Fruit fly (Drosophila melanogaster) whole organism, prepupa: ENCODE results near the gene CG33688.

ENCODE experiments used
- CG10669 ChIP-seq: fragments of 200-800 bp; sonication (Bioruptor generic); optimal IDR thresholded peaks from 3 replicates; lab custom pipeline; 2018; ENCODE audit warnings: missing biosample characterization, mild to moderate bottlenecking, missing genetic modification characterization, moderate library complexity
- CG11294 ChIP-seq: fragments of 200-800 bp; sonication (Bioruptor generic); IDR thresholded peaks from 2 replicates; pipeline ENCODE4 v1.3.6; 2022; ENCODE audit warnings: missing biosample characterization, missing genetic modification characterization
- CG11762 ChIP-seq: fragments of 200-800 bp; sonication (Bioruptor generic); optimal IDR thresholded peaks from 3 replicates; lab custom pipeline; 2016; ENCODE audit warnings: missing biosample characterization, missing genetic modification characterization; ENCODE audit not compliant: insufficient read depth
- CG11902 ChIP-seq: fragments of 200-800 bp; sonication (Bioruptor generic); optimal IDR thresholded peaks from 3 replicates; lab custom pipeline; 2016; ENCODE audit warnings: missing biosample characterization, missing genetic modification characterization
- CG15336 ChIP-seq: fragments of 200-800 bp; sonication (Bioruptor generic); IDR thresholded peaks from 2 replicates; pipeline ENCODE4 v1.3.6; 2022; ENCODE audit warnings: missing biosample characterization, missing genetic modification characterization
- CG1621 ChIP-seq: fragments of 200-800 bp; sonication (Bioruptor generic); optimal IDR thresholded peaks from 3 replicates; lab custom pipeline; 2018; ENCODE audit warnings: missing biosample characterization, mild to moderate bottlenecking, missing genetic modification characterization
- CG3032 ChIP-seq: fragments of 200-800 bp; optimal IDR thresholded peaks from 2 replicates; lab custom pipeline; 2019; ENCODE audit warnings: missing biosample characterization, mild to moderate bottlenecking, missing genetic modification characterization, moderate library complexity
- CG31627 ChIP-seq: fragments of 200-800 bp; sonication (Bioruptor generic); optimal IDR thresholded peaks from 3 replicates; lab custom pipeline; 2016; ENCODE audit warnings: missing biosample characterization, missing genetic modification characterization
- CG34406 ChIP-seq: fragments of 200-800 bp; sonication (Bioruptor generic); optimal IDR thresholded peaks from 3 replicates; lab custom pipeline; 2016; ENCODE audit warnings: missing biosample characterization, missing genetic modification characterization
- CG3919 ChIP-seq: fragments of 200-800 bp; sonication (Bioruptor generic); optimal IDR thresholded peaks from 3 replicates; lab custom pipeline; 2016; ENCODE audit warnings: missing biosample characterization, missing genetic modification characterization
- CG4318 ChIP-seq: fragments of 200-800 bp; sonication (Bioruptor generic); optimal IDR thresholded peaks from 3 replicates; lab custom pipeline; 2017; ENCODE audit warnings: missing biosample characterization, mild to moderate bottlenecking, missing genetic modification characterization
- CG6808 ChIP-seq: fragments of 200-800 bp; sonication (Bioruptor generic); optimal IDR thresholded peaks from 3 replicates; lab custom pipeline; 2017; ENCODE audit warnings: missing biosample characterization, missing genetic modification characterization, mild to moderate bottlenecking, moderate library complexity, missing genetic modification reagents
- CG6854 ChIP-seq: fragments of 200-800 bp; sonication (Bioruptor generic); optimal IDR thresholded peaks from 2 replicates; lab custom pipeline; 2017; ENCODE audit warnings: missing biosample characterization, mild to moderate bottlenecking, missing genetic modification characterization
- CG8119 ChIP-seq: fragments of 200-800 bp; sonication (Bioruptor generic); IDR thresholded peaks from 3 replicates; pipeline ENCODE4 v1.3.6; 2022; ENCODE audit warnings: missing biosample characterization, missing genetic modification characterization
- CG8319 ChIP-seq: fragments of 200-800 bp; sonication (Bioruptor generic); optimal IDR thresholded peaks from 3 replicates; lab custom pipeline; 2016; ENCODE audit warnings: missing biosample characterization, missing genetic modification characterization
- CG8632 ChIP-seq: fragments of 200-800 bp; sonication (Bioruptor generic); optimal IDR thresholded peaks from 3 replicates; lab custom pipeline; 2016; ENCODE audit warnings: missing biosample characterization, missing genetic modification characterization
- Eip75B ChIP-seq: fragments of 200-800 bp; sonication (Bioruptor generic); optimal IDR thresholded peaks from 3 replicates; lab custom pipeline; 2016; ENCODE audit warnings: missing biosample characterization, missing genetic modification characterization
- Eip78C ChIP-seq: fragments of 200-800 bp; sonication (Bioruptor generic); peaks from one replicate; lab custom pipeline; 2016; ENCODE audit warnings: missing biosample characterization, missing genetic modification characterization
- Eip93F ChIP-seq: fragments of 200-800 bp; sonication (Bioruptor generic); optimal IDR thresholded peaks from 2 replicates; lab custom pipeline; 2016; ENCODE audit warnings: missing biosample characterization, mild to moderate bottlenecking, missing genetic modification characterization
- Ets21C ChIP-seq: fragments of 200-800 bp; sonication (Bioruptor generic); optimal IDR thresholded peaks from 3 replicates; lab custom pipeline; 2016; ENCODE audit warnings: missing biosample characterization, missing genetic modification characterization
- Ets96B ChIP-seq: fragments of 200-800 bp; optimal IDR thresholded peaks from 2 replicates; lab custom pipeline; 2019; ENCODE audit warnings: missing biosample characterization, mild to moderate bottlenecking, missing genetic modification characterization, moderate library complexity
- Gug ChIP-seq: fragments of 200-800 bp; sonication (Bioruptor generic); IDR thresholded peaks from 2 replicates; pipeline ENCODE4 v1.3.6; 2022; ENCODE audit warnings: missing biosample characterization, missing genetic modification characterization
- Hr4 ChIP-seq: fragments of 200-800 bp; sonication (Bioruptor generic); optimal IDR thresholded peaks from 3 replicates; lab custom pipeline; 2016; ENCODE audit warnings: missing biosample characterization, missing genetic modification characterization
- Lpt ChIP-seq: fragments of 200-800 bp; sonication (Bioruptor generic); optimal IDR thresholded peaks from 3 replicates; lab custom pipeline; 2016; ENCODE audit warnings: missing biosample characterization, missing genetic modification characterization
- Met ChIP-seq: fragments of 200-800 bp; sonication (Bioruptor generic); optimal IDR thresholded peaks from 3 replicates; lab custom pipeline; 2016; ENCODE audit warnings: missing biosample characterization, missing genetic modification characterization
- OdsH ChIP-seq: fragments of 200-800 bp; sonication (Bioruptor generic); optimal IDR thresholded peaks from 3 replicates; lab custom pipeline; 2016; ENCODE audit warnings: missing biosample characterization, missing genetic modification characterization
- Smox ChIP-seq: fragments of 200-800 bp; sonication (Bioruptor generic); optimal IDR thresholded peaks from 3 replicates; lab custom pipeline; 2016; ENCODE audit warnings: missing biosample characterization, missing genetic modification characterization
- Sox102F ChIP-seq: fragments of 200-800 bp; sonication (Bioruptor generic); optimal IDR thresholded peaks from 2 replicates; lab custom pipeline; 2016; ENCODE audit warnings: missing biosample characterization, mild to moderate bottlenecking, missing genetic modification characterization
- achi ChIP-seq: fragments of 200-800 bp; sonication (Bioruptor generic); optimal IDR thresholded peaks from 3 replicates; lab custom pipeline; 2016; ENCODE audit warnings: missing biosample characterization, missing genetic modification characterization
- acj6 ChIP-seq: fragments of 200-800 bp; sonication (Bioruptor generic); optimal IDR thresholded peaks from 3 replicates; lab custom pipeline; 2016; ENCODE audit warnings: missing biosample characterization, missing genetic modification characterization
- dac ChIP-seq: fragments of 200-800 bp; sonication (Bioruptor generic); optimal IDR thresholded peaks from 2 replicates; lab custom pipeline; 2017; ENCODE audit warnings: missing biosample characterization, mild to moderate bottlenecking, missing genetic modification characterization
- eg ChIP-seq: fragments of 200-800 bp; sonication (Bioruptor generic); IDR thresholded peaks from 3 replicates; pipeline ENCODE4 v1.3.6; 2022; ENCODE audit warnings: missing biosample characterization, missing genetic modification characterization
- esn ChIP-seq: fragments of 200-800 bp; sonication (Bioruptor generic); optimal IDR thresholded peaks from 2 replicates; lab custom pipeline; 2016; ENCODE audit warnings: missing biosample characterization, mild to moderate bottlenecking, missing genetic modification characterization, moderate library complexity
- fd59A ChIP-seq: fragments of 200-800 bp; sonication (Bioruptor generic); optimal IDR thresholded peaks from 2 replicates; lab custom pipeline; 2017; ENCODE audit warnings: missing biosample characterization, mild to moderate bottlenecking, missing genetic modification characterization, missing genetic modification reagents
- fd85E ChIP-seq: fragments of 200-800 bp; sonication (Bioruptor generic); optimal IDR thresholded peaks from 3 replicates; lab custom pipeline; 2016; ENCODE audit warnings: missing biosample characterization, missing genetic modification characterization
- fkh ChIP-seq: fragments of 200-800 bp; sonication (Bioruptor generic); optimal IDR thresholded peaks from 3 replicates; lab custom pipeline; 2017; ENCODE audit warnings: missing biosample characterization, mild to moderate bottlenecking, missing genetic modification characterization, moderate library complexity
- lz ChIP-seq: fragments of 200-800 bp; sonication (Bioruptor generic); optimal IDR thresholded peaks from 3 replicates; lab custom pipeline; 2016; ENCODE audit warnings: missing biosample characterization, missing genetic modification characterization
- net ChIP-seq: fragments of 200-800 bp; sonication (Bioruptor generic); optimal IDR thresholded peaks from 3 replicates; lab custom pipeline; 2016; ENCODE audit warnings: missing biosample characterization, missing genetic modification characterization
- pdm3 ChIP-seq: fragments of 200-800 bp; sonication (Bioruptor generic); optimal IDR thresholded peaks from 3 replicates; lab custom pipeline; 2016; ENCODE audit warnings: missing biosample characterization, missing genetic modification characterization
- salr ChIP-seq, 2 experiments: fragments of 200-800 bp; sonication (Bioruptor generic); optimal IDR thresholded peaks; 3 replicates each; lab custom pipeline; 2016 to 2018; ENCODE audit warnings: missing biosample characterization in 2 of 2, missing genetic modification characterization in 2 of 2, mild to moderate bottlenecking in 1 of 2
- spab ChIP-seq: fragments of 200-800 bp; sonication (Bioruptor generic); optimal IDR thresholded peaks from 2 replicates; lab custom pipeline; 2017; ENCODE audit warnings: missing biosample characterization, mild to moderate bottlenecking, missing genetic modification characterization, missing genetic modification reagents
- ss ChIP-seq, 2 experiments: fragments of 200-800 bp; sonication (Bioruptor generic); optimal IDR thresholded peaks; 2 replicates in 1 of 2; 3 replicates in 1 of 2; lab custom pipeline; 2017 to 2018; ENCODE audit warnings: mild to moderate bottlenecking in 2 of 2, missing biosample characterization in 2 of 2, missing genetic modification characterization in 2 of 2, moderate library complexity in 1 of 2
- svp ChIP-seq: fragments of 200-800 bp; sonication (Bioruptor generic); peaks from one replicate; lab custom pipeline; 2016; ENCODE audit warnings: missing biosample characterization, missing genetic modification characterization

CG33688 gene

dm6 chr3L:16159161-16160072 is 39.6 kb upstream of the CG33688 start:
- peak; percentile 75 for TF ChIP-seq svp
- TF ChIP-seq esn (GFP tag; lab: Kevin White, UChicago), result no peak
- TF ChIP-seq ss (GFP tag; optimal IDR thresholded peaks at IDR 0.05; lab: Kevin White, UChicago), result peak; percentile 37 to 63
- peak; percentile 11 for TF ChIP-seq CG6808 (GFP tag; lab: Kevin White, UChicago)
- TF ChIP-seq CG3919, result peak; percentile 9
- TF ChIP-seq, all 60 proteins: peak for 4

dm6 chr3L:16160073-16160398 is 39.0 kb upstream of the CG33688 start:
- no peak for TF ChIP-seq CG1621 (tag; lab: Kevin White, UChicago)
- TF ChIP-seq Sox102F (GFP tag; lab: Kevin White, UChicago), result no peak
- TF ChIP-seq Ets21C (GFP tag; lab: Kevin White, UChicago), result no peak
- peak; percentile 11 for TF ChIP-seq OdsH (GFP tag; lab: Kevin White, UChicago)
- no peak for TF ChIP-seq CG8632 (GFP tag; lab: Kevin White, UChicago)
- TF ChIP-seq Met (GFP tag; lab: Kevin White, UChicago), result no peak
- no peak for TF ChIP-seq Gug (GFP tag; lab: Robert Waterston, UW)
- no peak for TF ChIP-seq fd59A (GFP tag; lab: Kevin White, UChicago)
- TF ChIP-seq svp, result peak; percentile 59
- no peak for TF ChIP-seq CG8319
- no peak for TF ChIP-seq CG6808 (GFP tag; lab: Kevin White, UChicago)
- TF ChIP-seq Eip78C (GFP tag; lab: Kevin White, UChicago), result peak; percentile 69
- peak; percentile 1 for TF ChIP-seq CG4318 (GFP tag; lab: Kevin White, UChicago)
- TF ChIP-seq Hr4 (GFP tag; lab: Kevin White, UChicago), result peak; percentile 10
- no peak for TF ChIP-seq fkh
- no peak for TF ChIP-seq CG15336
- no peak for TF ChIP-seq Eip93F (GFP tag; lab: Kevin White, UChicago)
- no peak for TF ChIP-seq lz (GFP tag; lab: Kevin White, UChicago)
- TF ChIP-seq CG3919, result no peak
- no peak for TF ChIP-seq dac (GFP tag; lab: Kevin White, UChicago)
- no peak for TF ChIP-seq achi
- TF ChIP-seq, all 60 proteins: peak for 5

dm6 chr3L:16160420-16161069 is 38.5 kb upstream of the CG33688 start:
- peak; percentile 39 for TF ChIP-seq acj6 (GFP tag; lab: Kevin White, UChicago)
- TF ChIP-seq achi, result peak; percentile 52
- peak; percentile 7 for TF ChIP-seq spab (GFP tag; lab: Kevin White, UChicago)
- peak; percentile 73 for TF ChIP-seq Eip78C (GFP tag; lab: Kevin White, UChicago)
- TF ChIP-seq CG8119 (GFP tag; lab: Robert Waterston, UW), result peak; percentile 57
- TF ChIP-seq CG34406, result peak; percentile 12
- TF ChIP-seq Eip75B (GFP tag; lab: Kevin White, UChicago), result peak; percentile 12
- peak; percentile 22 for TF ChIP-seq esn (GFP tag; lab: Kevin White, UChicago)
- TF ChIP-seq dac (GFP tag; lab: Kevin White, UChicago), result no peak
- TF ChIP-seq Hr4 (GFP tag; lab: Kevin White, UChicago), result peak; percentile 51
- no peak for TF ChIP-seq Lpt (GFP tag; lab: Kevin White, UChicago)
- TF ChIP-seq CG6854 (GFP tag; lab: Kevin White, UChicago), result no peak
- no peak for TF ChIP-seq Ets96B
- no peak for TF ChIP-seq CG8319
- peak; percentile 22 for TF ChIP-seq CG10669 (GFP tag; lab: Kevin White, UChicago)
- no peak for TF ChIP-seq CG1621 (tag; lab: Kevin White, UChicago)
- TF ChIP-seq CG11762 (GFP tag; lab: Kevin White, UChicago), result no peak
- TF ChIP-seq net, result peak; percentile 27
- TF ChIP-seq pdm3 (GFP tag; lab: Kevin White, UChicago), result peak; percentile 53
- no peak for TF ChIP-seq salr (GFP tag; optimal IDR thresholded peaks at IDR 0.05; lab: Kevin White, UChicago)
- peak; percentile 22 for TF ChIP-seq CG3032 (tag; lab: Kevin White, UChicago)
- peak; percentile 26 for TF ChIP-seq CG8632 (GFP tag; lab: Kevin White, UChicago)
- no peak for TF ChIP-seq CG6808 (GFP tag; lab: Kevin White, UChicago)
- TF ChIP-seq lz (GFP tag; lab: Kevin White, UChicago), result peak; percentile 3
- TF ChIP-seq CG3919, result peak; percentile 22
- TF ChIP-seq CG11294 (GFP tag; lab: Robert Waterston, UW), result no peak
- TF ChIP-seq Sox102F (GFP tag; lab: Kevin White, UChicago), result no peak
- TF ChIP-seq CG31627 (GFP tag; lab: Kevin White, UChicago), result peak; percentile 28
- TF ChIP-seq CG11902 (GFP tag; lab: Kevin White, UChicago), result no peak
- no peak for TF ChIP-seq fd85E (GFP tag; lab: Kevin White, UChicago)
- TF ChIP-seq eg (GFP tag; lab: Robert Waterston, UW), result no peak; the same call in 2 of the 3 replicates
- no peak for TF ChIP-seq Ets21C (GFP tag; lab: Kevin White, UChicago)
- peak; percentile 31 for TF ChIP-seq Met (GFP tag; lab: Kevin White, UChicago)
- peak; percentile 32 for TF ChIP-seq Smox (GFP tag; lab: Kevin White, UChicago)
